Fruit fly (Drosophila melanogaster): ENCODE results near the gene CG42486.

dm6 chr2L:11806701-11807674 lies 35.9 kb upstream of the CG42486 start:
- TF ChIP-seq CG13204 (GFP tag; optimal IDR thresholded peaks at IDR 0.05) (peak; percentile 93), CG34367 (tag; optimal IDR thresholded peaks at IDR 0.05) (peak; percentile 78), Snoo (tag; optimal IDR thresholded peaks at IDR 0.05) (peak; percentile 74), rn (GFP tag; IDR thresholded peaks at IDR 0.05) (peak; percentile 61), EcR (GFP tag; optimal IDR thresholded peaks at IDR 0.05) (peak; percentile 82), CG4496 (GFP tag; IDR thresholded peaks at IDR 0.05) (peak; percentile 92)

Data from whole organism, pupa.